Fruit fly (Drosophila melanogaster): ENCODE data around the gene CG2260.

- TF ChIP-seq E2f1 (GFP tag; IDR thresholded peaks at IDR 0.05) (no peak), otp (GFP tag; IDR thresholded peaks at IDR 0.05) (no peak), CG18764 (GFP tag; optimal IDR thresholded peaks at IDR 0.05) (no peak), H2.0 (GFP tag; IDR thresholded peaks at IDR 0.05) (no peak), CG2202 (tag; optimal IDR thresholded peaks at IDR 0.05) (no peak), Hsf (GFP tag; optimal IDR thresholded peaks at IDR 0.05) (no peak), ci (GFP tag; IDR thresholded peaks at IDR 0.05) (no peak), CG9817 (tag; optimal IDR thresholded peaks at IDR 0.05) (no peak), repo (GFP tag; optimal IDR thresholded peaks at IDR 0.05) (no peak), CG18262 (tag; optimal IDR thresholded peaks at IDR 0.05) (no peak), CG15269 (tag; optimal IDR thresholded peaks at IDR 0.05) (no peak), esg (GFP tag; conservative IDR thresholded peaks at IDR 0.05) (no peak), Hand (GFP tag; optimal IDR thresholded peaks at IDR 0.05) (no peak), jigr1 (GFP tag; IDR thresholded peaks at IDR 0.05) (no peak)
Measured at dm6 chrX:8162692-8163091, 41.7 kb upstream of the CG2260 start, which contains the start of gene CG10761.

Data from whole organism, embryonic.